Worm (Caenorhabditis elegans): ENCODE results near the gene str-172.

ce11 chrIV:4885435-4885834, 17.9 kb upstream of the str-172 start:
- TF ChIP-seq aly-2 (tag; optimal IDR thresholded peaks at IDR 0.05) (no peak), fkh-10 (GFP tag; optimal IDR thresholded peaks at IDR 0.05) (no peak), unc-62 (GFP tag; optimal IDR thresholded peaks at IDR 0.05) (no peak), C16A3.4 (tag; optimal IDR thresholded peaks at IDR 0.05) (no peak), efl-1 (optimal IDR thresholded peaks at IDR 0.05) (no peak), efl-1 (GFP tag; optimal IDR thresholded peaks at IDR 0.05 in 1 of 2) (no peak), pqm-1 (tag; optimal IDR thresholded peaks at IDR 0.05) (no peak), nhr-85 (tag) (no peak), nhr-20 (tag; optimal IDR thresholded peaks at IDR 0.05) (no peak), irx-1 (tag; optimal IDR thresholded peaks at IDR 0.05) (no peak), sup-37 (GFP tag; optimal IDR thresholded peaks at IDR 0.05) (no peak)

All from whole organism, L1 larva.